Fruit fly (Drosophila melanogaster): ENCODE results near the gene del.

dm6 chr2L:21111849-21112248 is 36.5 kb downstream of the del start:
- TF ChIP-seq psq (optimal IDR thresholded peaks at IDR 0.05) = no peak
- TF ChIP-seq EcR (GFP tag; optimal IDR thresholded peaks at IDR 0.05) = no peak
- no peak for TF ChIP-seq CG8478 (optimal IDR thresholded peaks at IDR 0.05)
- TF ChIP-seq usp (GFP tag; optimal IDR thresholded peaks at IDR 0.05) = no peak
- TF ChIP-seq pan (optimal IDR thresholded peaks at IDR 0.05) = no peak
